Worm (Caenorhabditis elegans): Measurements from ENCODE around the gene T05C7.8.

ce11 chrIV:82309-82708 is 6.1 kb downstream of the T05C7.8 start:
- TF ChIP-seq ceh-9 (tag; optimal IDR thresholded peaks at IDR 0.05) (no peak), dmd-4 (tag; optimal IDR thresholded peaks at IDR 0.05; ENCODE audit: borderline replicate concordance) (no peak), pqm-1 (tag; optimal IDR thresholded peaks at IDR 0.05) (no peak), ama-1 (optimal IDR thresholded peaks at IDR 0.05) (no peak), ceh-18 (tag; optimal IDR thresholded peaks at IDR 0.05) (no peak), unc-3 (GFP tag; conservative IDR thresholded peaks at IDR 0.05) (no peak), unc-3 (tag; optimal IDR thresholded peaks at IDR 0.05) (no peak)
